Worm (Caenorhabditis elegans) whole organism, young adult: ENCODE data around the gene F28F9.2.
A peak's percentile ranks its signal among the peaks of the same experiment; 100 is the strongest.

ENCODE experiments used
- B0336.3 ChIP-seq: fragments of 200-800 bp; sonication (Bioruptor generic); IDR thresholded peaks from 2 replicates; pipeline ENCODE4 v1.3.6; 2022; ENCODE audit warnings: missing genetic modification characterization, missing compliant biosample characterization
- C17E4.6 ChIP-seq: fragments of 200-800 bp; sonication (Bioruptor generic); IDR thresholded peaks from 2 replicates; pipeline ENCODE4 v1.3.6; 2022; ENCODE audit warnings: missing genetic modification reagents, missing genetic modification characterization, missing compliant biosample characterization
- D2030.7 ChIP-seq: fragments of 200-800 bp; sonication (Bioruptor generic); IDR thresholded peaks from 2 replicates; pipeline ENCODE4 v1.3.6; 2022; ENCODE audit warnings: missing genetic modification reagents, missing genetic modification characterization, missing compliant biosample characterization
- F10E7.11 ChIP-seq: sonication (generic microtip); optimal IDR thresholded peaks from 2 replicates; lab custom pipeline; 2017; ENCODE audit warnings: mild to moderate bottlenecking, missing genetic modification characterization, moderate library complexity, missing compliant biosample characterization
- F37B4.10 ChIP-seq: fragments of 200-800 bp; sonication (Bioruptor generic); IDR thresholded peaks from 2 replicates; pipeline ENCODE4 v1.3.6; 2022; ENCODE audit warnings: missing genetic modification characterization, missing compliant biosample characterization
- F39B2.1 ChIP-seq: fragments of 200-800 bp; sonication (Bioruptor generic); IDR thresholded peaks from 2 replicates; pipeline ENCODE4 v1.3.6; 2022; ENCODE audit warnings: missing genetic modification reagents, missing genetic modification characterization, missing compliant biosample characterization
- T26A5.8 ChIP-seq: sonication (generic microtip); optimal IDR thresholded peaks from 2 replicates; lab custom pipeline; 2016; ENCODE audit warnings: missing genetic modification characterization, missing compliant biosample characterization
- Y67H2A.10 ChIP-seq: fragments of 200-800 bp; sonication (Bioruptor generic); conservative IDR thresholded peaks from 2 replicates; pipeline ENCODE4 v1.3.6; 2022; ENCODE audit warnings: missing genetic modification reagents, missing genetic modification characterization, missing compliant biosample characterization
- ama-1 ChIP-seq, 3 experiments: fragments of 150-350 bp in 1 of 3; sonication (generic microtip) in 2 of 3; optimal IDR thresholded peaks; 2 replicates each; lab custom pipeline; 2014 to 2018; ENCODE audit warnings: missing biosample characterization in 2 of 3, missing genetic modification characterization in 2 of 3, missing genetic modification reagents in 2 of 3
- attf-6 ChIP-seq: fragments of 200-800 bp; sonication (Bioruptor generic); IDR thresholded peaks from 2 replicates; pipeline ENCODE4 v1.3.6; 2022; ENCODE audit warnings: missing genetic modification reagents, missing genetic modification characterization, missing compliant biosample characterization
- ccch-3 ChIP-seq: fragments of 200-800 bp; sonication (Bioruptor generic); optimal IDR thresholded peaks from 2 replicates; lab custom pipeline; 2018; ENCODE audit warnings: mild to moderate bottlenecking, missing genetic modification characterization, missing compliant biosample characterization
- ceh-100 ChIP-seq: fragments of 200-800 bp; sonication (Bioruptor generic); IDR thresholded peaks from 2 replicates; pipeline ENCODE4 v1.3.6; 2022; ENCODE audit warnings: missing genetic modification reagents, missing genetic modification characterization, missing compliant biosample characterization
- ceh-58 ChIP-seq: fragments of 200-800 bp; sonication (Bioruptor generic); IDR thresholded peaks from 2 replicates; pipeline ENCODE4 v1.3.6; 2022; ENCODE audit warnings: missing genetic modification characterization, missing compliant biosample characterization
- chd-7 ChIP-seq: sonication (generic microtip); optimal IDR thresholded peaks from 2 replicates; lab custom pipeline; 2016; ENCODE audit warnings: mild to moderate bottlenecking, missing genetic modification characterization, moderate library complexity, missing compliant biosample characterization
- dox-1 ChIP-seq: fragments of 200-800 bp; sonication (Bioruptor generic); IDR thresholded peaks from 2 replicates; pipeline ENCODE4 v1.3.6; 2022; ENCODE audit warnings: missing genetic modification reagents, missing genetic modification characterization, missing compliant biosample characterization
- gei-17 ChIP-seq: fragments of 200-800 bp; sonication (Bioruptor generic); optimal IDR thresholded peaks from 2 replicates; lab custom pipeline; 2018; ENCODE audit warnings: mild to moderate bottlenecking, missing genetic modification characterization, missing compliant biosample characterization
- him-1 ChIP-seq: sonication (generic microtip); optimal IDR thresholded peaks from 2 replicates; lab custom pipeline; 2016; ENCODE audit warnings: missing genotype, missing genetic modification reagents, missing genetic modification characterization, missing compliant biosample characterization
- hlh-26 ChIP-seq: fragments of 200-800 bp; sonication (Bioruptor generic); conservative IDR thresholded peaks from 2 replicates; pipeline ENCODE4 v1.3.6; 2022; ENCODE audit warnings: missing genetic modification reagents, missing genetic modification characterization, missing compliant biosample characterization
- hmg-1.2 ChIP-seq: fragments of 200-800 bp; sonication (Bioruptor generic); IDR thresholded peaks from 2 replicates; pipeline ENCODE4 v1.3.6; 2022; ENCODE audit warnings: missing genetic modification reagents, missing genetic modification characterization, missing compliant biosample characterization
- lin-26 ChIP-seq: fragments of 200-800 bp; sonication (Bioruptor generic); IDR thresholded peaks from 2 replicates; pipeline ENCODE4 v1.3.6; 2022; ENCODE audit warnings: missing genetic modification reagents, missing genetic modification characterization, missing compliant biosample characterization
- lir-1 ChIP-seq: fragments of 200-800 bp; sonication (Bioruptor generic); conservative IDR thresholded peaks from 2 replicates; pipeline ENCODE4 v1.3.6; 2022; ENCODE audit warnings: missing genetic modification reagents, missing genetic modification characterization, missing compliant biosample characterization
- madf-10 ChIP-seq: sonication (generic microtip); optimal IDR thresholded peaks from 2 replicates; lab custom pipeline; 2016; ENCODE audit warnings: mild to moderate bottlenecking, missing genetic modification characterization, missing compliant biosample characterization
- madf-6 ChIP-seq: fragments of 200-800 bp; sonication (Bioruptor generic); IDR thresholded peaks from 2 replicates; pipeline ENCODE4 v1.3.6; 2022; ENCODE audit warnings: missing genetic modification reagents, missing genetic modification characterization, missing compliant biosample characterization
- madf-8 ChIP-seq: fragments of 200-800 bp; sonication (Bioruptor generic); conservative IDR thresholded peaks from 2 replicates; pipeline ENCODE4 v1.3.6; 2022; ENCODE audit warnings: missing genetic modification reagents, missing genetic modification characterization, missing compliant biosample characterization
- mcd-1 ChIP-seq: fragments of 200-800 bp; sonication (Bioruptor generic); IDR thresholded peaks from 2 replicates; pipeline ENCODE4 v1.3.6; 2022; ENCODE audit warnings: missing genetic modification reagents, missing genetic modification characterization, missing compliant biosample characterization
- mel-28 ChIP-seq: sonication (generic microtip); optimal IDR thresholded peaks from 2 replicates; lab custom pipeline; 2016; ENCODE audit warnings: borderline replicate concordance, mild to moderate bottlenecking, missing genetic modification characterization, missing compliant biosample characterization
- nfyb-1 ChIP-seq: fragments of 200-800 bp; sonication (Bioruptor generic); IDR thresholded peaks from 2 replicates; pipeline ENCODE4 v1.3.6; 2022; ENCODE audit warnings: missing genetic modification reagents, missing genetic modification characterization, missing compliant biosample characterization
- nhr-27 ChIP-seq: fragments of 200-800 bp; sonication (Bioruptor generic); optimal IDR thresholded peaks from 2 replicates; lab custom pipeline; 2018; ENCODE audit warnings: mild to moderate bottlenecking, missing genetic modification characterization, moderate library complexity, missing compliant biosample characterization
- nhr-80 ChIP-seq: sonication (generic microtip); optimal IDR thresholded peaks from 2 replicates; lab custom pipeline; 2016; ENCODE audit warnings: missing genetic modification characterization, missing compliant biosample characterization
- nhr-90 ChIP-seq: sonication (generic microtip); optimal IDR thresholded peaks from 2 replicates; lab custom pipeline; 2016; ENCODE audit warnings: missing genotype, mild to moderate bottlenecking, missing genetic modification characterization, missing compliant biosample characterization
- rec-8 ChIP-seq, 2 experiments: sonication (generic microtip); optimal IDR thresholded peaks; 2 replicates each; lab custom pipeline; 2016; ENCODE audit warnings: mild to moderate bottlenecking in 2 of 2, missing genetic modification characterization in 2 of 2, missing genetic modification reagents in 2 of 2, missing genotype in 2 of 2, missing biosample characterization in 1 of 2, missing compliant biosample characterization in 1 of 2, moderate library complexity in 1 of 2
- tbx-9 ChIP-seq: sonication (generic microtip); optimal IDR thresholded peaks from 2 replicates; lab custom pipeline; 2016; ENCODE audit warnings: borderline replicate concordance, missing genetic modification characterization, inconsistent platforms, missing compliant biosample characterization
- zfh-2 ChIP-seq: fragments of 200-800 bp; sonication (Bioruptor generic); conservative IDR thresholded peaks from 2 replicates; pipeline ENCODE4 v1.3.6; 2022; ENCODE audit warnings: missing genetic modification reagents, missing genetic modification characterization, missing compliant biosample characterization
- ztf-3 ChIP-seq: fragments of 200-800 bp; sonication (Bioruptor generic); optimal IDR thresholded peaks from 2 replicates; lab custom pipeline; 2018; ENCODE audit warnings: mild to moderate bottlenecking, missing genetic modification characterization, missing compliant biosample characterization

F28F9.2 gene

ce11 chrIV:3814553-3815258, 24.8 kb upstream of the F28F9.2 start (continued):
- TF ChIP-seq C17E4.6 (GFP tag; lab: Robert Waterston, UW) (no peak), zfh-2 (GFP tag; lab: Robert Waterston, UW) (peak; percentile 68), nhr-27 (tag; lab: Kevin White, UChicago) (no peak)

- no peak for TF ChIP-seq tbx-9 (tag; lab: Kevin White, UChicago)
- TF ChIP-seq mcd-1 (GFP tag; lab: Robert Waterston, UW), result peak; percentile 57; the same call in 1 of the 2 replicates
- TF ChIP-seq ceh-100 (GFP tag; lab: Robert Waterston, UW), result peak; percentile 66
- no peak for TF ChIP-seq nfyb-1
- TF ChIP-seq madf-6, result no peak
- TF ChIP-seq, all 124 proteins: peak for 2
Observed at ce11 chrIV:3815259-3815644, 24.3 kb upstream of the F28F9.2 start.

- TF ChIP-seq nhr-80 (tag; lab: Kevin White, UChicago) (peak; percentile 11), lin-26 (GFP tag; lab: Robert Waterston, UW) (no peak), him-1 (tag; lab: Kevin White, UChicago) (no peak), Y67H2A.10 (GFP tag; lab: Robert Waterston, UW) (no peak), D2030.7 (no peak)
Observed at ce11 chrIV:3817253-3817652, 22.3 kb upstream of the F28F9.2 start.

ce11 chrIV:3819278-3819777, 20.2 kb upstream of the F28F9.2 start, which contains the start of gene bris-1:
TSS of gene bris-1 (minus strand) at chrIV:3819328.
- TF ChIP-seq hlh-26 (GFP tag; lab: Robert Waterston, UW), result no peak
- TF ChIP-seq ceh-58 (GFP tag; lab: Robert Waterston, UW), result 0 out of 2 replicates have a peak, but pooled peaks have one; percentile 14
- TF ChIP-seq nhr-80 (tag; lab: Kevin White, UChicago), result peak; percentile 88

DNA sequence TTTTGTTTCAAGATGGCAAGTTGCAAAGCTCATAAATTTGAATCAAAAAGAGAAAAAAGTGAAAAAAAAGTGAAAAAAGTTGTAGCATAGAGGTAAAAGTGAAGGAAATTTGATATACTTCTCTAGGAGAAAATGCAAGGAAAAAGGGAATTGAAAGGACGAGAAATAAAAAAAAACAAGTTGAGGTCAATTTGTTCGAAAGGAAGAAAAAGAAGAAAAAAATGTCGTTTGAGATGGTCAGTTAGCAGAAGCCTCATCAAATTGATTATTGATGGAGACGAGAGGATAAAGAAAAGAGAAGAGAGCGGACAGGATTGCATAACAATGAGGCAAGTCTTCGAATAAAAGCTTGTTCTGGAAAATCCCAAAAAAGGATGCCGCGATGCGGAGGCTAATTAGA, 19.4 kb upstream of the F28F9.2 start:
- TF ChIP-seq B0336.3 (GFP tag; lab: Robert Waterston, UW) (no peak), dox-1 (GFP tag; lab: Robert Waterston, UW) (no peak), ceh-100 (GFP tag; lab: Robert Waterston, UW) (no peak), rec-8 (tag; optimal IDR thresholded peaks at IDR 0.05; lab: Kevin White, UChicago) (no peak), ccch-3 (GFP tag; lab: Kevin White, UChicago) (no peak), T26A5.8 (tag; lab: Kevin White, UChicago) (no peak)

ce11 chrIV:3821554-3821953, 18.0 kb upstream of the F28F9.2 start:
- TF ChIP-seq ztf-3 (GFP tag; lab: Kevin White, UChicago), result no peak
- TF ChIP-seq madf-8 (GFP tag; lab: Robert Waterston, UW), result no peak
- no peak for TF ChIP-seq mel-28 (tag; lab: Kevin White, UChicago)
- TF ChIP-seq attf-6 (GFP tag; lab: Robert Waterston, UW), result no peak
- TF ChIP-seq chd-7 (tag; lab: Kevin White, UChicago), result no peak
- TF ChIP-seq nhr-80 (tag; lab: Kevin White, UChicago), result peak; percentile 59
- TF ChIP-seq F39B2.1 (GFP tag; lab: Robert Waterston, UW), result no peak
- TF ChIP-seq nhr-90, result no peak
- TF ChIP-seq F10E7.11 (tag; lab: Kevin White, UChicago), result no peak
- TF ChIP-seq gei-17 (GFP tag; lab: Kevin White, UChicago), result no peak
- TF ChIP-seq madf-10 (tag; lab: Kevin White, UChicago), result no peak
- no peak for TF ChIP-seq ama-1 (optimal IDR thresholded peaks at IDR 0.05; lab: Kevin White, UChicago)
- TF ChIP-seq ama-1 (GFP tag; optimal IDR thresholded peaks at IDR 0.05; lab: Kevin White, UChicago), result no peak
- peak; percentile 73 for TF ChIP-seq hmg-1.2
- no peak for TF ChIP-seq lir-1 (GFP tag; lab: Robert Waterston, UW)
- TF ChIP-seq F37B4.10 (GFP tag; lab: Robert Waterston, UW), result no peak
